Fruit fly (Drosophila melanogaster) whole organism, embryonic: ENCODE results near the gene CG31792.

ENCODE experiments used
- Abd-B ChIP-seq: fragments of 200-800 bp; sonication (Bioruptor generic); optimal IDR thresholded peaks from 2 replicates; lab custom pipeline; 2018; ENCODE audit warnings: missing biosample characterization, mild to moderate bottlenecking, missing genetic modification characterization, moderate library complexity
- Aef1 ChIP-seq: fragments of 200-800 bp; sonication (Bioruptor generic); IDR thresholded peaks from 3 replicates; pipeline ENCODE4 v1.3.6; 2022; ENCODE audit warnings: missing biosample characterization, missing genetic modification characterization
- CG10543 ChIP-seq: fragments of 200-800 bp; sonication (Bioruptor generic); optimal IDR thresholded peaks from 3 replicates; lab custom pipeline; 2017; ENCODE audit warnings: missing biosample characterization, mild to moderate bottlenecking, missing genetic modification characterization, moderate library complexity
- CG10959 ChIP-seq: fragments of 200-800 bp; sonication (Bioruptor generic); IDR thresholded peaks from 2 replicates; pipeline ENCODE4 v1.3.6; 2022; ENCODE audit warnings: missing biosample characterization, missing genetic modification characterization
- CG10979 ChIP-seq: fragments of 200-800 bp; sonication (Bioruptor generic); optimal IDR thresholded peaks from 2 replicates; lab custom pipeline; 2018; ENCODE audit warnings: missing biosample characterization, mild to moderate bottlenecking, missing genetic modification characterization, moderate library complexity
- CG11247 ChIP-seq: fragments of 200-800 bp; sonication (Bioruptor generic); IDR thresholded peaks from 2 replicates; pipeline ENCODE4 v1.3.6; 2022; ENCODE audit warnings: missing biosample characterization, missing genetic modification characterization
- CG12104 ChIP-seq: fragments of 200-800 bp; sonication (Bioruptor generic); optimal IDR thresholded peaks from 3 replicates; lab custom pipeline; 2016; ENCODE audit warnings: missing biosample characterization, missing genetic modification characterization
- CG12236 ChIP-seq: fragments of 200-800 bp; sonication (Bioruptor generic); optimal IDR thresholded peaks from 2 replicates; lab custom pipeline; 2016; ENCODE audit warnings: missing biosample characterization, missing genetic modification characterization
- CG13287 ChIP-seq: fragments of 200-800 bp; sonication (Bioruptor generic); IDR thresholded peaks from 2 replicates; pipeline ENCODE4 v1.3.6; 2022; ENCODE audit warnings: missing biosample characterization, missing genetic modification characterization; ENCODE audit not compliant: partially characterized antibody
- CG14667 ChIP-seq: fragments of 200-800 bp; sonication (Bioruptor generic); IDR thresholded peaks from 2 replicates; pipeline ENCODE4 v1.3.6; 2022; ENCODE audit warnings: missing biosample characterization, missing genetic modification characterization
- CG14710 ChIP-seq: fragments of 200-800 bp; sonication (Bioruptor generic); optimal IDR thresholded peaks from 3 replicates; lab custom pipeline; 2019; ENCODE audit warnings: missing biosample characterization, mild to moderate bottlenecking, missing genetic modification characterization, moderate library complexity
- CG15011 ChIP-seq: fragments of 200-800 bp; sonication (Bioruptor generic); optimal IDR thresholded peaks from 3 replicates; lab custom pipeline; 2018; ENCODE audit warnings: missing biosample characterization, mild to moderate bottlenecking, missing genetic modification characterization
- CG18619 ChIP-seq: fragments of 200-800 bp; sonication (Bioruptor generic); optimal IDR thresholded peaks from 3 replicates; lab custom pipeline; 2017; ENCODE audit warnings: missing biosample characterization, mild to moderate bottlenecking, missing genetic modification characterization
- CG2202 ChIP-seq: fragments of 200-800 bp; sonication (Bioruptor generic); optimal IDR thresholded peaks from 2 replicates; lab custom pipeline; 2018; ENCODE audit warnings: missing biosample characterization, mild to moderate bottlenecking, missing genetic modification characterization
- CG2712 ChIP-seq: fragments of 200-800 bp; optimal IDR thresholded peaks from 3 replicates; lab custom pipeline; 2019; ENCODE audit warnings: missing biosample characterization, mild to moderate bottlenecking, missing genetic modification characterization, moderate library complexity
- CG2889 ChIP-seq: fragments of 200-800 bp; sonication (Bioruptor generic); IDR thresholded peaks from 3 replicates; pipeline ENCODE4 v1.3.6; 2022; ENCODE audit warnings: missing biosample characterization, missing genetic modification characterization
- CG3163 ChIP-seq: fragments of 200-800 bp; sonication (Bioruptor generic); optimal IDR thresholded peaks from 3 replicates; lab custom pipeline; 2016; ENCODE audit warnings: missing biosample characterization, missing genetic modification characterization
- CG34422 ChIP-seq: fragments of 200-800 bp; sonication (Bioruptor generic); IDR thresholded peaks from 3 replicates; pipeline ENCODE4 v1.3.6; 2022; ENCODE audit warnings: missing biosample characterization, missing genetic modification characterization
- CG4820 ChIP-seq: fragments of 200-800 bp; sonication (Bioruptor generic); optimal IDR thresholded peaks from 3 replicates; lab custom pipeline; 2016; ENCODE audit warnings: missing biosample characterization, missing genetic modification characterization
- CG6254 ChIP-seq: fragments of 200-800 bp; sonication (Bioruptor generic); optimal IDR thresholded peaks from 3 replicates; lab custom pipeline; 2017; ENCODE audit warnings: mild to moderate bottlenecking, missing biosample characterization, missing genetic modification reagents, missing genetic modification characterization
- CG7357 ChIP-seq: fragments of 200-800 bp; sonication (Bioruptor generic); IDR thresholded peaks from 3 replicates; pipeline ENCODE4 v1.3.6; 2022; ENCODE audit warnings: missing biosample characterization, missing genetic modification characterization
- CG8290 ChIP-seq, 3 experiments: fragments of 200-800 bp; sonication (Bioruptor generic); optimal IDR thresholded peaks; 2 replicates each; lab custom pipeline; 2016 to 2019; ENCODE audit warnings: missing biosample characterization in 3 of 3, missing genetic modification characterization in 3 of 3, mild to moderate bottlenecking in 2 of 3, moderate library complexity in 1 of 3
- CG9215 ChIP-seq: fragments of 200-800 bp; sonication (Bioruptor generic); IDR thresholded peaks from 2 replicates; pipeline ENCODE4 v1.3.6; 2022; ENCODE audit warnings: missing biosample characterization, missing genetic modification characterization
- CG9437 ChIP-seq: fragments of 200-800 bp; sonication (Bioruptor generic); optimal IDR thresholded peaks from 2 replicates; lab custom pipeline; 2018; ENCODE audit warnings: missing biosample characterization, mild to moderate bottlenecking, missing genetic modification characterization
- H2.0 ChIP-seq: fragments of 200-800 bp; sonication (Bioruptor generic); IDR thresholded peaks from 2 replicates; pipeline ENCODE4 v1.3.6; 2022; ENCODE audit warnings: missing biosample characterization, missing genetic modification characterization
- Mad ChIP-seq: fragments of 200-800 bp; sonication (Bioruptor generic); optimal IDR thresholded peaks from 2 replicates; lab custom pipeline; 2016; ENCODE audit warnings: missing biosample characterization, missing genetic modification characterization
- Meics ChIP-seq: fragments of 200-800 bp; sonication (Bioruptor generic); optimal IDR thresholded peaks from 2 replicates; lab custom pipeline; 2017; ENCODE audit warnings: missing biosample characterization, mild to moderate bottlenecking, missing genetic modification characterization
- Mrtf ChIP-seq: fragments of 200-800 bp; sonication (Bioruptor generic); IDR thresholded peaks from 3 replicates; pipeline ENCODE4 v1.3.6; 2022; ENCODE audit warnings: missing biosample characterization, missing genetic modification characterization
- Oli ChIP-seq: fragments of 200-800 bp; sonication (Bioruptor generic); optimal IDR thresholded peaks from 2 replicates; lab custom pipeline; 2018; ENCODE audit warnings: missing biosample characterization, mild to moderate bottlenecking, missing genetic modification characterization, moderate library complexity
- Optix ChIP-seq: fragments of 200-800 bp; sonication (Bioruptor generic); IDR thresholded peaks from 3 replicates; pipeline ENCODE4 v1.3.6; 2022; ENCODE audit warnings: missing biosample characterization, missing genetic modification characterization
- PHDP ChIP-seq: fragments of 200-800 bp; sonication (Bioruptor generic); optimal IDR thresholded peaks from 3 replicates; lab custom pipeline; 2018; ENCODE audit warnings: missing biosample characterization, mild to moderate bottlenecking, missing genetic modification characterization, moderate library complexity
- Ptx1 ChIP-seq: fragments of 200-800 bp; sonication (Bioruptor generic); IDR thresholded peaks from 2 replicates; pipeline ENCODE4 v1.3.6; 2022; ENCODE audit warnings: missing biosample characterization, missing genetic modification characterization
- Rx ChIP-seq: fragments of 200-800 bp; sonication (Bioruptor generic); IDR thresholded peaks from 2 replicates; pipeline ENCODE4 v1.3.6; 2022; ENCODE audit warnings: missing biosample characterization, missing genetic modification characterization
- Ssrp ChIP-seq: fragments of 200-800 bp; sonication (Bioruptor generic); optimal IDR thresholded peaks from 2 replicates; lab custom pipeline; 2018; ENCODE audit warnings: missing biosample characterization, mild to moderate bottlenecking, missing genetic modification characterization, moderate library complexity
- ab ChIP-seq: fragments of 200-800 bp; sonication (Bioruptor generic); optimal IDR thresholded peaks from 2 replicates; lab custom pipeline; 2016; ENCODE audit warnings: missing biosample characterization, missing genetic modification characterization
- bcd ChIP-seq: fragments of 200-800 bp; sonication (Bioruptor generic); optimal IDR thresholded peaks from 2 replicates; lab custom pipeline; 2017; ENCODE audit warnings: missing biosample characterization, mild to moderate bottlenecking, missing genetic modification characterization
- caup ChIP-seq: fragments of 200-800 bp; sonication (Bioruptor generic); optimal IDR thresholded peaks from 3 replicates; lab custom pipeline; 2017; ENCODE audit warnings: missing biosample characterization, mild to moderate bottlenecking, missing genetic modification characterization, moderate library complexity; ENCODE audit not compliant: severe bottlenecking
- chif ChIP-seq, 2 experiments: fragments of 200-800 bp; sonication (Bioruptor generic); optimal IDR thresholded peaks; 3 replicates each; lab custom pipeline; 2016; ENCODE audit warnings: missing biosample characterization in 2 of 2, missing genetic modification characterization in 2 of 2
- dimm ChIP-seq: fragments of 200-800 bp; sonication (Bioruptor generic); IDR thresholded peaks from 2 replicates; pipeline ENCODE4 v1.3.6; 2022; ENCODE audit warnings: missing biosample characterization, missing genetic modification characterization
- dmrt99B ChIP-seq: fragments of 200-800 bp; sonication (Bioruptor generic); optimal IDR thresholded peaks from 2 replicates; lab custom pipeline; 2018; ENCODE audit warnings: missing biosample characterization, mild to moderate bottlenecking, missing genetic modification characterization, moderate library complexity
- gro ChIP-seq: fragments of 200-800 bp; sonication (Bioruptor generic); optimal IDR thresholded peaks from 2 replicates; lab custom pipeline; 2016; ENCODE audit warnings: missing biosample characterization, missing genetic modification characterization
- lov ChIP-seq, 2 experiments: fragments of 200-800 bp in 1 of 2; fragments of >200 bp in 1 of 2; sonication (Bioruptor generic) in 1 of 2; IDR thresholded peaks in 1 of 2; optimal IDR thresholded peaks in 1 of 2; 2 replicates in 1 of 2; 3 replicates in 1 of 2; pipeline versions ENCODE4 v1.3.6 to Lab custom; 2017 to 2022; ENCODE audit warnings: missing biosample characterization in 1 of 2, missing genetic modification characterization in 1 of 2
- pho ChIP-seq: fragments of 200-800 bp; sonication (Bioruptor generic); optimal IDR thresholded peaks from 2 replicates; lab custom pipeline; 2016; ENCODE audit warnings: missing biosample characterization, missing genetic modification characterization
- ro ChIP-seq: fragments of 200-800 bp; sonication (Bioruptor generic); IDR thresholded peaks from 2 replicates; pipeline ENCODE4 v1.3.6; 2022; ENCODE audit warnings: missing biosample characterization, missing genetic modification characterization
- sens-2 ChIP-seq: fragments of 200-800 bp; sonication (Bioruptor generic); IDR thresholded peaks from 2 replicates; pipeline ENCODE4 v1.3.6; 2022; ENCODE audit warnings: missing biosample characterization, missing genetic modification characterization
- seq ChIP-seq: fragments of 200-800 bp; sonication (Bioruptor generic); IDR thresholded peaks from 2 replicates; pipeline ENCODE4 v1.3.6; 2022; ENCODE audit warnings: missing biosample characterization, missing genetic modification characterization
- stwl ChIP-seq: fragments of 200-800 bp; sonication (Bioruptor generic); optimal IDR thresholded peaks from 3 replicates; lab custom pipeline; 2018; ENCODE audit warnings: missing biosample characterization, mild to moderate bottlenecking, missing genetic modification characterization, moderate library complexity
- tup ChIP-seq: fragments of 200-800 bp; sonication (Bioruptor generic); optimal IDR thresholded peaks from 2 replicates; lab custom pipeline; 2016; ENCODE audit warnings: missing biosample characterization, mild to moderate bottlenecking, missing genetic modification characterization, moderate library complexity

The CG31792 gene

dm6 chr2L:18987078-18987895, 10.0 kb upstream of the CG31792 start, which contains the start of the genes Swip-1 and EMC5 (continued):
- TF ChIP-seq PHDP (tag; lab: Kevin White, UChicago) = peak; percentile 62
- peak; percentile 19 for TF ChIP-seq CG6254 (GFP tag; lab: Kevin White, UChicago)
- TF ChIP-seq CG7357 (GFP tag; lab: Robert Waterston, UW) = no peak
- TF ChIP-seq CG11247 (GFP tag; lab: Robert Waterston, UW) = peak; percentile 64
- peak; percentile 52 for TF ChIP-seq CG18619 (GFP tag; lab: Kevin White, UChicago)
- peak; percentile 56 for TF ChIP-seq CG9215 (GFP tag; lab: Robert Waterston, UW)
- peak; percentile 82 for TF ChIP-seq CG14710
- no peak for TF ChIP-seq dimm (GFP tag; lab: Robert Waterston, UW)
- TF ChIP-seq CG10979 = peak; percentile 56
- 0 out of 2 replicates have a peak, but pooled peaks have one; percentile 26 for TF ChIP-seq CG14667 (GFP tag; lab: Robert Waterston, UW)
- TF ChIP-seq tup (GFP tag; lab: Kevin White, UChicago) = no peak
- TF ChIP-seq pho (GFP tag; lab: Kevin White, UChicago) = no peak
- 0 out of 2 replicates have a peak, but pooled peaks have one; percentile 15 for TF ChIP-seq Rx (GFP tag; lab: Robert Waterston, UW)
- TF ChIP-seq CG9437 (GFP tag; lab: Kevin White, UChicago) = peak; percentile 58
- TF ChIP-seq Aef1 (GFP tag; lab: Robert Waterston, UW) = peak; percentile 58; the same call in 2 of the 3 replicates
- TF ChIP-seq Ptx1 (GFP tag; lab: Robert Waterston, UW) = peak; percentile 82
- TF ChIP-seq CG8290 (GFP tag; optimal IDR thresholded peaks at IDR 0.05; lab: Kevin White, UChicago) = peak; percentile 43
- peak; percentile 17 to 36 for TF ChIP-seq CG8290 (tag; optimal IDR thresholded peaks at IDR 0.05; lab: Kevin White, UChicago)
- TF ChIP-seq Abd-B (GFP tag; lab: Kevin White, UChicago) = peak; percentile 84
- no peak for TF ChIP-seq CG15011 (GFP tag; lab: Kevin White, UChicago)
- TF ChIP-seq Oli = peak; percentile 24
- TF ChIP-seq lov (optimal IDR thresholded peaks at IDR 0.05; lab: Kevin White, UChicago) = no peak
- TF ChIP-seq lov (GFP tag; IDR thresholded peaks at IDR 0.05; lab: Robert Waterston, UW) = no peak
- TF ChIP-seq CG10959 (GFP tag; lab: Robert Waterston, UW) = no peak
- no peak; the same call in 1 of the 2 replicates for TF ChIP-seq H2.0 (GFP tag; lab: Robert Waterston, UW)
- peak; percentile 60 for TF ChIP-seq Meics (GFP tag; lab: Kevin White, UChicago)
- peak; percentile 57 for TF ChIP-seq CG13287
- TF ChIP-seq CG34422 = peak; percentile 36; the same call in 2 of the 3 replicates
- TF ChIP-seq Optix = 0 out of 3 replicates have a peak, but pooled peaks have one; percentile 12
- TF ChIP-seq CG3163 (GFP tag; lab: Kevin White, UChicago) = peak; percentile 2
- no peak for TF ChIP-seq chif (GFP tag; optimal IDR thresholded peaks at IDR 0.05; lab: Kevin White, UChicago)
- no peak for TF ChIP-seq sens-2 (GFP tag; lab: Robert Waterston, UW)
- TF ChIP-seq CG2889 = no peak
- peak; percentile 66 for TF ChIP-seq CG10543 (GFP tag; lab: Kevin White, UChicago)
- peak; percentile 27 for TF ChIP-seq stwl (tag; lab: Kevin White, UChicago)
- TF ChIP-seq ab (GFP tag; lab: Kevin White, UChicago) = no peak
- no peak for TF ChIP-seq Mad (GFP tag; lab: Kevin White, UChicago)
- TF ChIP-seq CG12104 (GFP tag; lab: Kevin White, UChicago) = peak; percentile 71
- no peak for TF ChIP-seq seq
- TF ChIP-seq CG2712 (tag; lab: Kevin White, UChicago) = peak; percentile 80
- TF ChIP-seq Ssrp (tag; lab: Kevin White, UChicago) = peak; percentile 68
- peak; percentile 52 for TF ChIP-seq dmrt99B (tag; lab: Kevin White, UChicago)
- TF ChIP-seq bcd = peak; percentile 59
- TF ChIP-seq ro (GFP tag; lab: Robert Waterston, UW) = no peak
- no peak for TF ChIP-seq gro (GFP tag; lab: Kevin White, UChicago)
- peak; percentile 43 for TF ChIP-seq CG4820
- no peak for TF ChIP-seq CG12236
- peak; percentile 39; the same call in 1 of the 3 replicates for TF ChIP-seq Mrtf (GFP tag; lab: Robert Waterston, UW)
- peak; percentile 27 for TF ChIP-seq caup (GFP tag; lab: Kevin White, UChicago)
- TF ChIP-seq CG2202 (tag; lab: Kevin White, UChicago) = no peak
